Fruit fly (Drosophila melanogaster) whole organism, embryonic: ENCODE measurements around the gene mal.

Experiments used
- Awh ChIP-seq: fragments of 200-800 bp; sonication (Bioruptor generic); IDR thresholded peaks from 2 replicates; pipeline ENCODE4, ENCODE4 v1.3.6; 2022; ENCODE audit warnings: missing biosample characterization, missing genetic modification characterization
- CG6765 ChIP-seq: fragments of 200-800 bp; sonication (Bioruptor generic); optimal IDR thresholded peaks from 3 replicates; lab custom pipeline; 2017; ENCODE audit warnings: missing biosample characterization, mild to moderate bottlenecking, missing genetic modification characterization
- CG9817 ChIP-seq: fragments of 200-800 bp; sonication (Bioruptor generic); optimal IDR thresholded peaks from 2 replicates; lab custom pipeline; 2018; ENCODE audit warnings: missing biosample characterization, mild to moderate bottlenecking, missing genetic modification characterization, moderate library complexity
- CTCF ChIP-seq: fragments of 200-800 bp; sonication (Bioruptor generic); optimal IDR thresholded peaks from 2 replicates; lab custom pipeline; 2017; ENCODE audit warnings: missing biosample characterization, mild to moderate bottlenecking, missing genetic modification characterization, moderate library complexity
- CrebB ChIP-seq: fragments of 200-800 bp; sonication (Bioruptor generic); optimal IDR thresholded peaks from 3 replicates; lab custom pipeline; 2018; ENCODE audit warnings: missing biosample characterization, mild to moderate bottlenecking, missing genetic modification characterization

DNA sequence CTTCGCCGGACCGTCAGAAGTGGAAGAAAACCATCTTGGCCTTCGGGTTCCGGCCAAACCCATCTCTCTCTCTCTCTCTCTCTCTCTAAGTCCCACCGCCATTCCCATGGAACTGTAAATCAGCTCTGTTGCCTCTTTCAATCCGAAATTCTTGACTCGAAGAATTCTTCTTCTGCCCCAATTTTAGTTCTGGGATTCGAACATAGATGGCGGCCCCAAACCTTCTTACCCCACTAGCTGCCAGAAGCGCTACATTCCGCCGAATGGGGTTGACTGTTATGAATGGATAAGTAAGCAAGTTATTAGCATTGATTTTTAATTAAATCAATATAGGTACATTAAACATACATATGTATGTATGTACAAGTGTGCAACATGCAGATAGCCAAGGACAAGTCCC, 43.6 kb upstream of the mal start:
- TF ChIP-seq CrebB, result no peak
- no peak for TF ChIP-seq CG9817 (tag; lab: Kevin White, UChicago)
- TF ChIP-seq Awh (GFP tag; lab: Robert Waterston, UW), result no peak
- no peak for TF ChIP-seq CG6765 (GFP tag; lab: Kevin White, UChicago)
- peak; percentile 70 for TF ChIP-seq CTCF (GFP tag; lab: Kevin White, UChicago)
